Fruit fly (Drosophila melanogaster) whole organism: ENCODE measurements around the gene FASN2.

ENCODE experiments used
- CG8478 ChIP-seq: fragments of >200 bp; optimal IDR thresholded peaks from 2 replicates; lab custom pipeline; 2018; ENCODE audit warnings: inconsistent platforms
- EcR ChIP-seq, 2 experiments: fragments of >200 bp; optimal IDR thresholded peaks; 2 replicates each; lab custom pipeline; 2017; ENCODE audit warnings: missing biosample characterization in 2 of 2, missing genetic modification characterization in 2 of 2, missing genetic modification reagents in 2 of 2
- pan ChIP-seq: fragments of >200 bp; optimal IDR thresholded peaks from 2 replicates; lab custom pipeline; 2017
- psq ChIP-seq: fragments of >200 bp; optimal IDR thresholded peaks from 2 replicates; lab custom pipeline; 2017

dm6 chr2L:3088238-3088874, 44.6 kb downstream of the FASN2 start:
- TF ChIP-seq pan (lab: Kevin White, UChicago) (no peak), psq (lab: Kevin White, UChicago) (no peak), EcR (GFP tag; optimal IDR thresholded peaks at IDR 0.05; lab: Kevin White, UChicago) (no peak), CG8478 (lab: Kevin White, UChicago) (no peak)
